Worm (Caenorhabditis elegans): ENCODE results near the gene lgc-5.

DNA sequence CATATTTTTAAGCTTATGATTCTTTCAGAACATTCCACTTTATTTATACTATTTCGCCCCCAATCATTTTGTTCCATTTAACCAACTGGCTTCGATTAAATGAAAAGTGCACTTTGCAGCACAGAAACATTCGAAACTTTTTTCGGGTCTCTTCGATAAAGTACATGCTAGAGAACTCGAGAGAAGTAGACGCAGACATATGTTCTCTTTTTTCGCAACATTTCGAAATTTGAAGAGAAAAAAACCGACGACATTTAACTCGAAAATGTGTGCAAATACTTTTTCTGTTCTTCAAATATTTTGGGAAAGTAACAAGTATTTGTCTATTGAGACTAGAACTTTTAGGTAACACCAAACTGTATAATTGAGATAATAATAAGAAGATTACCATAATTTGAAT, 34.4 kb downstream of the lgc-5 start:
- TF ChIP-seq ets-4 (GFP tag; optimal IDR thresholded peaks at IDR 0.05) = no peak
- TF ChIP-seq pbrm-1 (GFP tag; IDR thresholded peaks at IDR 0.05) = no peak
- TF ChIP-seq ztf-26 (tag; optimal IDR thresholded peaks at IDR 0.05) = no peak
- TF ChIP-seq pha-4 (tag; optimal IDR thresholded peaks at IDR 0.05) = no peak
- no peak for TF ChIP-seq F10E7.11 (tag; optimal IDR thresholded peaks at IDR 0.05)
- no peak for TF ChIP-seq egrh-3 (GFP tag; IDR thresholded peaks at IDR 0.05)
- no peak for TF ChIP-seq Y53G8AR.9 (GFP tag; conservative IDR thresholded peaks at IDR 0.05)
